Worm (Caenorhabditis elegans) whole organism, dauer: Measurements from ENCODE around the gene Y116A8C.10.
"Not testable (repeated sequence)": the region's sequence is repeated elsewhere in the genome, so short reads cannot be mapped to it uniquely, and the experiment has no call there.

Experiments
- unc-62 ChIP-seq: sonication (generic microtip); optimal IDR thresholded peaks from 2 replicates; lab custom pipeline; 2017; ENCODE audit warnings: missing biosample characterization, missing genetic modification reagents, missing genetic modification characterization

Y116A8C.10 gene

DNA sequence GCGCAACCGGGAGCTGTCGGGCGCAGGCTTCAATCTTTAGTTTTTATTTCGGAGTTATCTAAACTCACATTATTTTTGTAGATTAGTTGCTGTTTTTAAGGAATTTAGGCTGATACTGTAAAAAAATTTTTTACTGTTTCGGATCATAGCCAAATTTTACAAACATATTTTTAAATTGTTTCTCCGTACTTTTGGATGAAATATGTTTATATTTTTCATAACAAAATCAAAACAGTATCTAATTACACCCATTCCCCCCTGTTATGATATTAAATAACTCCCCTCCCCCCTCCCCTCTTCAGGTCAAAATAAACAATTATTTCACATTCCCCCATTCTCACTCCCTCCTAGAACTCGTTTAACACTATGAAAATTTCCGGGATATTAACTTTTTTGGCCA is 23.1 kb downstream of the Y116A8C.10 start, which contains the start of gene Y116A8C.3:
TSS of gene Y116A8C.3 (plus strand) at position 301 of the 400 bp plus-strand sequence.
- TF ChIP-seq unc-62 (GFP tag; lab: Kevin White, UChicago), result no peak

DNA sequence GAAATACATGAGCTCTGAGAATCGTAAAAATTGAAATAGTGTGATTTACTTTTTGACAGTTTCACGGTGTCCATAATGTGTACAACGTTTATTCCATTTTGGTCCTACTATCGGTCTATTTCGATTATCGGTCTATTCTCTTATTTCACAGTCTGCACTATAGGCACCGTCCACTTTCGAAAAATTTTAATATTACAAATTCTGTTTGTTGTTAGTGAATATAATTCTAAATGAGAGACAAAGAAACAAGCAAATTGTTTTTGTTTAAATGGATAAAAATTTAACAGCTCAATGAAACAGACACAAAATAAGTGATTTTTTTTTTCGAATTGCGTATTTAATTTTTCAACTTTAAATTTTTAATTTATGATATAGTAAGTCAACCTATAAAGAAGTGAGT is 40.7 kb downstream of the Y116A8C.10 start:
- TF ChIP-seq unc-62 (GFP tag; lab: Kevin White, UChicago), result no peak

DNA sequence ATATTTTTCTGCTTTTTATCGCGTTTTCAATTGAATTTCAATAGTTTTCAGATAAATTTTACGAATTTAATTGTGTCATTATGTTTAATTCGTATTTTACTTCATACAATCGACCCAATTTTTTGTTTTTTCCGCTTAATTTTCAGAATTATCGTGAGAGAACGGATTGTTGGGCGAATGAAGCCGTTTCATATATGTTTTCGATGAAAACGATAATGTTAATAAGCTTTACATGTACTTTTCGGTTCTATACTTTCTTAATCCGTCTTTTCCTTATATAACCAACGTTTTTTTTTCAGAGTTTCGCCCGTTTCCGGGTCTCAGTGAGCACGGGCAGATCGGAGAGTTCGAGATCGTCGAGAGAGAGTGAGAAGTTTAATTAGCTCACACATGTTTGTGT is 43.6 kb downstream of the Y116A8C.10 start, which contains the start of gene T06A10.2:
TSS of gene T06A10.2 (plus strand) at position 301 of the 400 bp plus-strand sequence.
- not testable (repeated sequence) for TF ChIP-seq unc-62 (GFP tag; lab: Kevin White, UChicago)

DNA sequence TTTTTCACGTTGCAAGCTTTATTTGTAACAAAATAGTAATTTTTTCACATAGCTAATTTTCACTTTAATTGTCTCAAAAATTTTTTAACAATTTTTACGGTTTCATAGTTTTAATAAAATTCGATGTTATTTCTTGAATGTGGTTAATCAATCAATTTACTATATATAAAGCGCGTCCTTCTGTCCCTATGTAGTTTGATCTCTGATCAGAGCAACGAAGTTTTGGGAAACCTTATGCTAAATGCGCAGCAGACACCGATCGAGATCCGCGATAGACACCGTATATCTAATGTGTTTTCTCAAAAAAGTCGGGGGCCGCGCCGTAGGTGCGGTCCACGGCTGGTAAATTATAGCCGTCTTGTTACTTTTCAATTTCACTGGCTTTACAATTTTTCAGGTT is 50.3 kb downstream of the Y116A8C.10 start:
- TF ChIP-seq unc-62 (GFP tag; lab: Kevin White, UChicago), result no peak
